Worm (Caenorhabditis elegans): Measurements from ENCODE around the gene H21P03.10.

The H21P03.10 gene

DNA sequence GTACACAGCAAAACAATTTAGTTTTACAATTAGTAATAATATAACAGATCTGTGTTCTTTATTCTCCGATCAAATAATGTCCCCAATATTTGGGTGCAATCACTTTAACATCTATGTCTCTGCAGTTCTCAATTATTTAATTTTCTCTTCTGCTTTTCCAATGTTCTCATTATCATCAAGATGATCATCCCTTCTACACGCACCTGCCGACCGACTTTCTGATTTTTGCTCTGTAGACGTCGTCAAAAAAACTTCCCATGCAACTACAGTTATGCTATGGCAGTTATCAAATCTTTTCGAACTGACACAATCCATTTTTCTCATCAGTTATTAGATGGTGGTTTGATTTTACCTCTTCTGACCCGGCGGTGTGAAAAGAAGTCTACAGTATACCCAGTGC, 3.1 kb downstream of the H21P03.10 start (continued):
- no peak for TF ChIP-seq lin-35 (GFP tag; optimal IDR thresholded peaks at IDR 0.05)
- no peak for TF ChIP-seq C04F5.9 (tag; optimal IDR thresholded peaks at IDR 0.05)
- peak; percentile 24 for TF ChIP-seq unc-130 (tag; optimal IDR thresholded peaks at IDR 0.05)
- TF ChIP-seq ceh-63 (GFP tag; optimal IDR thresholded peaks at IDR 0.05): no peak
- no peak for TF ChIP-seq mef-2 (tag; optimal IDR thresholded peaks at IDR 0.05)
- TF ChIP-seq swsn-7 (tag; optimal IDR thresholded peaks at IDR 0.05): no peak
- no peak for TF ChIP-seq fkh-10 (GFP tag; optimal IDR thresholded peaks at IDR 0.05)
- peak; percentile 21 for TF ChIP-seq snu-23 (GFP tag; optimal IDR thresholded peaks at IDR 0.05)
- TF ChIP-seq ama-1 (optimal IDR thresholded peaks at IDR 0.05): no peak
- TF ChIP-seq F16B12.6 (tag; optimal IDR thresholded peaks at IDR 0.05): no peak
- TF ChIP-seq mab-9 (GFP tag; IDR thresholded peaks at IDR 0.05): no peak
- TF ChIP-seq blmp-1 (tag; optimal IDR thresholded peaks at IDR 0.05): peak; percentile 34
- 0 out of 2 replicates have a peak, but pooled peaks have one; percentile 3 for TF ChIP-seq nhr-19 (GFP tag; conservative IDR thresholded peaks at IDR 0.05)
- peak; percentile 40 for TF ChIP-seq nhr-20 (tag; optimal IDR thresholded peaks at IDR 0.05)
- TF ChIP-seq unc-62 (GFP tag; optimal IDR thresholded peaks at IDR 0.05): no peak
- TF ChIP-seq mep-1 (tag; optimal IDR thresholded peaks at IDR 0.05): no peak
- TF ChIP-seq lsy-2 (tag; optimal IDR thresholded peaks at IDR 0.05): no peak
- TF ChIP-seq nhr-28 (tag; optimal IDR thresholded peaks at IDR 0.05): no peak
- TF ChIP-seq lin-39 (tag; optimal IDR thresholded peaks at IDR 0.05): no peak
- no peak for TF ChIP-seq zag-1 (tag; optimal IDR thresholded peaks at IDR 0.05)
- TF ChIP-seq hpl-2 (GFP tag; optimal IDR thresholded peaks at IDR 0.05): no peak
- TF ChIP-seq pqm-1 (tag; optimal IDR thresholded peaks at IDR 0.05): no peak
- TF ChIP-seq ceh-8 (GFP tag; optimal IDR thresholded peaks at IDR 0.05): no peak
- TF ChIP-seq tbx-2 (tag; optimal IDR thresholded peaks at IDR 0.05): peak; percentile 5
- no peak for TF ChIP-seq pax-3 (tag; optimal IDR thresholded peaks at IDR 0.05)
- no peak for TF ChIP-seq efl-1 (optimal IDR thresholded peaks at IDR 0.05)
- TF ChIP-seq efl-1 (GFP tag; optimal IDR thresholded peaks at IDR 0.05 in 1 of 2): no peak
- no peak for TF ChIP-seq lir-3 (tag; optimal IDR thresholded peaks at IDR 0.05; ENCODE audit: poor library complexity)
- no peak for TF ChIP-seq unc-98 (GFP tag; IDR thresholded peaks at IDR 0.05)
- TF ChIP-seq aha-1 (tag; optimal IDR thresholded peaks at IDR 0.05): no peak
- no peak for TF ChIP-seq ztf-11 (tag; optimal IDR thresholded peaks at IDR 0.05)

DNA sequence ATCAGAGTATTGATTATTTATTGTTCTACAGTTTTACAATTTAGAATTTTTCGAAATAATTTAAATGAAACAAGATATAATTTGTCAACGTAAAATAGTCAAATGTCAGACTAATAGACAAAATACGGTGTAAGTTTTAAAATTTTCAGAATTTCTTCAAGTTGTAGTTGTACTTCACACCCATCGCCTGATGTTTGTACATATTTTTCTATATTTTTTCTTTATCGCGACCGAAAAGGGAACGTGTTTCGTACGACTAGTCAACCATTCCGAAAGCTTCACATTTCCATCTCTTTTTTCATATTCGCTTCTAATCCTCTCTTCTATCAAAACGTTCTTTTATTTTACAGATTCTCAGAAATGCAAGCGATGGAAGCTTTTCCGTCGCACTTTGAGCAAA, 3.9 kb downstream of the H21P03.10 start, which contains the start of gene twk-25:
Gene twk-25 (plus strand): TSS at position 301 of the 400 bp plus-strand sequence.
- TF ChIP-seq isw-1 (GFP tag; IDR thresholded peaks at IDR 0.05): no peak
- no peak for TF ChIP-seq efl-3 (GFP tag; optimal IDR thresholded peaks at IDR 0.05)
- no peak for TF ChIP-seq fkh-10 (GFP tag; optimal IDR thresholded peaks at IDR 0.05)
- no peak for TF ChIP-seq fkh-4 (tag; optimal IDR thresholded peaks at IDR 0.05; ENCODE audit: borderline replicate concordance)

DNA sequence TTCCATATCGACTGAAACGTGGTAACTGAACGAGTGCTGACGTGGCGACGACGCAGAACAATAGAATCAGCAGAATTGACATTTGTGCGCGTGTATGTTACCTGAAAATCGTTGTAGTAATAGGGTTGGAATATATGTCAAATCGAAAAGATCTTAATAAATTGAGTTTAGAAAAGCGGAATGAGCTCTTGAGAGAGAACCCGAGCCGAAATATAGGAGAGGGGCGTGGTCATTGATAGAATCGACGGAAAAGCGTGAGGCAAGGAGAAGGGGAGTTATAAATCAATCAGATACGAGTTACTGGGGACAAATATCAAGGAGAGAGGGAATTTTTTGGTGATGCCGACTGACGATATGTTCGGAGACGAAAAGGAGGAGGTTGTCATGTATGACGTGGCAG, 10.1 kb downstream of the H21P03.10 start, which contains the start of gene M04B2.6:
Gene M04B2.6 (minus strand): TSS at position 101 of the 400 bp plus-strand sequence.
- TF ChIP-seq nhr-11 (tag; optimal IDR thresholded peaks at IDR 0.05) (no peak), sox-4 (tag; optimal IDR thresholded peaks at IDR 0.05) (no peak), C04F5.9 (tag; optimal IDR thresholded peaks at IDR 0.05) (no peak), ceh-8 (GFP tag; optimal IDR thresholded peaks at IDR 0.05) (no peak), efl-3 (GFP tag; optimal IDR thresholded peaks at IDR 0.05) (no peak), egl-13 (tag; optimal IDR thresholded peaks at IDR 0.05) (no peak), dsc-1 (tag; optimal IDR thresholded peaks at IDR 0.05) (no peak), ces-1 (GFP tag; optimal IDR thresholded peaks at IDR 0.05) (no peak)

DNA sequence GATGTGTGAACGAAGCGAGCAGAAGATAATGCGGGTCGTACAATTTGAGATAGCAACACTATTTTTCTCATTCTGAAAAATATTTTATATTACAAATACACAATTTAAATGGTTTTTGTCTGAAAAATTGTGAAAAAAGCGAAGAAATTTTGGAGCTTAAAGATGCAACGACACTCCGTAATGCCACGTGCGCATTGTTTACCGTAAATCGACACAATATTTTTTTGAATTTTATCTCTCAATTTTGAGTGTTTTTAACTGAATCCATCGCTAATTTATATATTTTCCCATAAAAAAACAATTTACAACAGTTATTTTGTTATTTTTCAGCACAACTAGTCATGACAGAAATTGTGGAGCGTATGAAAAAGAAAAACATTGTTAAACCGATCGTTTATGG, 20.4 kb downstream of the H21P03.10 start, which contains the start of the genes M04B2.4 and gfl-1:
Gene M04B2.4 (minus strand): TSS at position 72 of the 400 bp plus-strand sequence.
Gene gfl-1 (plus strand): TSS at position 331 of the 400 bp plus-strand sequence.
- no peak for TF ChIP-seq fkh-4 (tag; optimal IDR thresholded peaks at IDR 0.05; ENCODE audit: borderline replicate concordance)
- TF ChIP-seq nhr-90 (tag; optimal IDR thresholded peaks at IDR 0.05; ENCODE audit: poor library complexity): peak; percentile 13
- peak; percentile 85 for TF ChIP-seq mep-1 (tag; optimal IDR thresholded peaks at IDR 0.05)
- TF ChIP-seq lin-39 (tag; optimal IDR thresholded peaks at IDR 0.05): peak; percentile 11
- TF ChIP-seq fkh-10 (GFP tag; optimal IDR thresholded peaks at IDR 0.05): no peak
- no peak for TF ChIP-seq unc-130 (tag; optimal IDR thresholded peaks at IDR 0.05)
- TF ChIP-seq nhr-84 (tag; optimal IDR thresholded peaks at IDR 0.05): no peak
- TF ChIP-seq fkh-8 (tag; optimal IDR thresholded peaks at IDR 0.05): no peak
- no peak for TF ChIP-seq nhr-11 (tag; optimal IDR thresholded peaks at IDR 0.05)
- TF ChIP-seq grh-1 (GFP tag; IDR thresholded peaks at IDR 0.05): no peak
- no peak for TF ChIP-seq aly-2 (tag; optimal IDR thresholded peaks at IDR 0.05)
- TF ChIP-seq efl-1 (optimal IDR thresholded peaks at IDR 0.05): peak; percentile 34 to 67
- TF ChIP-seq efl-1 (GFP tag; optimal IDR thresholded peaks at IDR 0.05 in 1 of 2): peak; percentile 76 to 96
- TF ChIP-seq egl-13 (tag; optimal IDR thresholded peaks at IDR 0.05): no peak
- TF ChIP-seq C16A3.4 (tag; optimal IDR thresholded peaks at IDR 0.05): peak; percentile 64
- TF ChIP-seq ces-1 (GFP tag; optimal IDR thresholded peaks at IDR 0.05): no peak
- no peak for TF ChIP-seq zip-4 (GFP tag; optimal IDR thresholded peaks at IDR 0.05)
- TF ChIP-seq jun-1 (tag; optimal IDR thresholded peaks at IDR 0.05): no peak
- no peak for TF ChIP-seq unc-98 (GFP tag; IDR thresholded peaks at IDR 0.05)
- TF ChIP-seq nhr-77 (tag; optimal IDR thresholded peaks at IDR 0.05): peak; percentile 7

Data from whole organism, L1 larva.